Worm (Caenorhabditis elegans): ENCODE data around the gene faxc-1.

DNA sequence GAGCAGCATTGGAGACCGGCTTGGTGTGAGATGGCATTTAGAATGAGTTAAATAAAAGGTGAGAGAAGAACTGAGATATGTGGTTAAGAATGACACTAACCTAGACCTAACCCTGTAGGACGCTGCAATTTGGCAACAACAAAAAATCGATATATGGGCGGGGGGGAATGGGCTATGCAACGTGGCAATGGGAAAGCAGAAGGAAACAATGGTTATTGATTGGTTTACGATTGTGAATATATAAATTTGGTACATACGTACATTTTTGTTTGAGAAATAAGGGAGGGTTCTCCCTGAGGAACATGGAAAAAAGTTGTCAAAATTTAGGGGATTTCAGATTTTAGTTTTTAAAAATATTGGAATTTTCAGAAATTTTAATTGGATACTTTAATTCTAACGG is 14.9 kb upstream of the faxc-1 start, which contains the start of gene tag-276:
- no peak for TF ChIP-seq pqm-1 (tag; optimal IDR thresholded peaks at IDR 0.05)
- TF ChIP-seq ztf-4 (tag; optimal IDR thresholded peaks at IDR 0.05): no peak
- no peak for TF ChIP-seq nhr-28 (tag; optimal IDR thresholded peaks at IDR 0.05)
- no peak for TF ChIP-seq nhr-76 (tag; optimal IDR thresholded peaks at IDR 0.05)
- no peak for TF ChIP-seq zip-4 (GFP tag; optimal IDR thresholded peaks at IDR 0.05)
- no peak for TF ChIP-seq nhr-71 (tag; optimal IDR thresholded peaks at IDR 0.05)
- TF ChIP-seq lsy-2 (tag; optimal IDR thresholded peaks at IDR 0.05): no peak

All from whole organism, L1 larva.